Worm (Caenorhabditis elegans) whole organism, late embryonic: ENCODE results near the gene rpi-1.
A peak's percentile ranks its signal among the peaks of the same experiment; 100 is the strongest.

ENCODE experiments used
- C38D4.7 ChIP-seq: fragments of 200-800 bp; sonication (Bioruptor generic); optimal IDR thresholded peaks from 2 replicates; lab custom pipeline; 2018; ENCODE audit warnings: mild to moderate bottlenecking, missing genetic modification characterization, moderate library complexity, missing compliant biosample characterization
- K09A11.1 ChIP-seq: sonication (generic microtip); optimal IDR thresholded peaks from 2 replicates; lab custom pipeline; 2017; ENCODE audit warnings: antibody characterized with exemption, mild to moderate bottlenecking, missing genetic modification characterization, missing compliant biosample characterization; ENCODE audit not compliant: insufficient read depth
- ama-1 ChIP-seq: fragments of 150-350 bp; optimal IDR thresholded peaks from 2 replicates; lab custom pipeline; 2014
- ceh-18 ChIP-seq: sonication (generic microtip); optimal IDR thresholded peaks from 2 replicates; lab custom pipeline; 2016; ENCODE audit warnings: missing genetic modification characterization, missing compliant biosample characterization
- ceh-19 ChIP-seq: fragments of 200-800 bp; sonication (Bioruptor generic); optimal IDR thresholded peaks from 2 replicates; lab custom pipeline; 2018; ENCODE audit warnings: mild to moderate bottlenecking, missing genetic modification characterization, missing compliant biosample characterization
- ceh-2 ChIP-seq: sonication (generic microtip); optimal IDR thresholded peaks from 2 replicates; lab custom pipeline; 2016; ENCODE audit warnings: missing genotype, missing genetic modification characterization, missing compliant biosample characterization
- ceh-30 ChIP-seq: fragments of 150-350 bp; optimal IDR thresholded peaks from 2 replicates; lab custom pipeline; 2014; ENCODE audit warnings: missing biosample characterization, missing genetic modification characterization
- ceh-31 ChIP-seq: sonication (generic microtip); optimal IDR thresholded peaks from 2 replicates; lab custom pipeline; 2016; ENCODE audit warnings: missing genetic modification characterization, missing compliant biosample characterization
- ceh-48 ChIP-seq: sonication (generic microtip); optimal IDR thresholded peaks from 2 replicates; lab custom pipeline; 2016; ENCODE audit warnings: missing genetic modification characterization, inconsistent platforms, missing compliant biosample characterization
- ceh-6 ChIP-seq: fragments of 200-800 bp; sonication (Bioruptor generic); optimal IDR thresholded peaks from 2 replicates; lab custom pipeline; 2018; ENCODE audit warnings: mild to moderate bottlenecking, missing genetic modification characterization, missing compliant biosample characterization
- ceh-9 ChIP-seq: sonication (generic microtip); optimal IDR thresholded peaks from 2 replicates; lab custom pipeline; 2016; ENCODE audit warnings: mild to moderate bottlenecking, missing genetic modification characterization, inconsistent platforms, missing compliant biosample characterization
- elt-2 ChIP-seq: sonication (generic microtip); optimal IDR thresholded peaks from 2 replicates; lab custom pipeline; 2016; ENCODE audit warnings: missing genetic modification reagents, missing genetic modification characterization, missing compliant biosample characterization
- ets-4 ChIP-seq: sonication (generic microtip); optimal IDR thresholded peaks from 2 replicates; lab custom pipeline; 2016; ENCODE audit warnings: missing genetic modification characterization, missing compliant biosample characterization
- eyg-1 ChIP-seq: sonication (generic microtip); optimal IDR thresholded peaks from 2 replicates; lab custom pipeline; 2016; ENCODE audit warnings: missing genotype, missing genetic modification characterization, missing compliant biosample characterization
- fkh-10 ChIP-seq: fragments of 150-350 bp; optimal IDR thresholded peaks from 2 replicates; lab custom pipeline; 2014; ENCODE audit warnings: missing biosample characterization, missing genetic modification reagents, missing genetic modification characterization
- fkh-6 ChIP-seq: sonication (generic microtip); optimal IDR thresholded peaks from 2 replicates; lab custom pipeline; 2016; ENCODE audit warnings: missing genetic modification characterization, missing compliant biosample characterization
- hlh-13 ChIP-seq: fragments of 200-800 bp; sonication (Bioruptor generic); optimal IDR thresholded peaks from 2 replicates; lab custom pipeline; 2018; ENCODE audit warnings: mild to moderate bottlenecking, missing genetic modification characterization, missing compliant biosample characterization
- hlh-30 ChIP-seq: sonication (generic microtip); optimal IDR thresholded peaks from 2 replicates; lab custom pipeline; 2017; ENCODE audit warnings: antibody characterized with exemption, missing genetic modification characterization, missing compliant biosample characterization; ENCODE audit not compliant: insufficient read depth
- hlh-6 ChIP-seq: sonication (generic microtip); optimal IDR thresholded peaks from 2 replicates; lab custom pipeline; 2016; ENCODE audit warnings: missing genotype, missing genetic modification characterization, missing compliant biosample characterization
- madf-2 ChIP-seq: sonication (generic microtip); optimal IDR thresholded peaks from 2 replicates; lab custom pipeline; 2017; ENCODE audit warnings: missing genetic modification characterization, missing compliant biosample characterization
- mec-3 ChIP-seq: sonication (generic microtip); optimal IDR thresholded peaks from 2 replicates; lab custom pipeline; 2016; ENCODE audit warnings: borderline replicate concordance, missing genetic modification characterization, missing compliant biosample characterization
- nhr-11 ChIP-seq: fragments of 150-350 bp; optimal IDR thresholded peaks from 2 replicates; lab custom pipeline; 2014; ENCODE audit warnings: missing biosample characterization, missing genetic modification characterization
- nhr-232 ChIP-seq: sonication (generic microtip); optimal IDR thresholded peaks from 2 replicates; lab custom pipeline; 2016; ENCODE audit warnings: missing genetic modification characterization, missing compliant biosample characterization
- odd-2 ChIP-seq: sonication (generic microtip); optimal IDR thresholded peaks from 2 replicates; lab custom pipeline; 2017; ENCODE audit warnings: antibody characterized with exemption, mild to moderate bottlenecking, missing genetic modification characterization, missing compliant biosample characterization
- pag-3 ChIP-seq: sonication (generic microtip); optimal IDR thresholded peaks from 2 replicates; lab custom pipeline; 2016; ENCODE audit warnings: missing compliant biosample characterization, missing genetic modification characterization, borderline replicate concordance
- pax-1 ChIP-seq: fragments of 150-350 bp; optimal IDR thresholded peaks from 2 replicates; lab custom pipeline; 2014; ENCODE audit warnings: missing biosample characterization, missing genetic modification characterization
- pqm-1 ChIP-seq: sonication (generic microtip); optimal IDR thresholded peaks from 2 replicates; lab custom pipeline; 2016; ENCODE audit warnings: missing genetic modification characterization, missing compliant biosample characterization
- pros-1 ChIP-seq: fragments of 150-350 bp; optimal IDR thresholded peaks from 2 replicates; lab custom pipeline; 2014; ENCODE audit warnings: missing biosample characterization, missing genetic modification reagents, missing genetic modification characterization
- rnt-1 ChIP-seq: sonication (generic microtip); optimal IDR thresholded peaks from 2 replicates; lab custom pipeline; 2016; ENCODE audit warnings: missing genetic modification characterization, missing compliant biosample characterization
- sdc-2 ChIP-seq: sonication (generic microtip); optimal IDR thresholded peaks from 2 replicates; lab custom pipeline; 2016; ENCODE audit warnings: missing genotype, missing genetic modification characterization, missing compliant biosample characterization
- sox-4 ChIP-seq: sonication (generic microtip); optimal IDR thresholded peaks from 2 replicates; lab custom pipeline; 2017; ENCODE audit warnings: mild to moderate bottlenecking, missing genetic modification characterization, inconsistent platforms, missing compliant biosample characterization
- ttx-3 ChIP-seq: sonication (generic microtip); optimal IDR thresholded peaks from 2 replicates; lab custom pipeline; 2016; ENCODE audit warnings: missing genetic modification reagents, missing genetic modification characterization, missing compliant biosample characterization
- unc-42 ChIP-seq: sonication (generic microtip); optimal IDR thresholded peaks from 2 replicates; lab custom pipeline; 2016; ENCODE audit warnings: missing genotype, missing genetic modification characterization, missing compliant biosample characterization
- zip-5 ChIP-seq: sonication (generic microtip); optimal IDR thresholded peaks from 2 replicates; lab custom pipeline; 2016; ENCODE audit warnings: missing genetic modification characterization, missing compliant biosample characterization

The rpi-1 gene

DNA sequence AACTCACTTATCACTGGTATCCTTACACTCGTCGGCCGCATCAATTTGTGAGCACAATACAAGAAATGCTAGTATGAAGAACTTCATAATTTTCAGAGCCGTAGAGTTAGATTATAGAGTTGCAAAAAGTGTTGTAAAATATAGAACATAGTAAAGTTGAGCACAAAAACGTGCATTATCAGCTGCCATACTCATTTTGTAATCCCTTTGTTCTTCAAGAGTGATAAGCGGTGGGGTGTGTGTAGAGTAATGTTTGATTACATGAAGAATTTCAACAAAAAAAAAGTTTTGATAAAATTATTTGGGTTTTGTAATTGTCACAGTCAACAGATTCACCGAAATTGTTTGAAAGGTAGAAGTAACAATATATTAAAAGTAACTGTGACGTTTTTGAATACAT is 20.7 kb upstream of the rpi-1 start, which contains the start of the genes Y39G8B.13 and Y39G8B.10:
Y39G8B.13 (minus strand) TSS at position 125 of the 400 bp plus-strand sequence.
Y39G8B.10 (minus strand) TSS at position 193 of the 400 bp plus-strand sequence.
- TF ChIP-seq madf-2 (tag; lab: Kevin White, UChicago) (no peak), pag-3 (tag; lab: Kevin White, UChicago) (no peak), elt-2 (tag; lab: Kevin White, UChicago) (peak; percentile 56), ceh-31 (no peak), hlh-6 (tag; lab: Kevin White, UChicago) (no peak)

DNA sequence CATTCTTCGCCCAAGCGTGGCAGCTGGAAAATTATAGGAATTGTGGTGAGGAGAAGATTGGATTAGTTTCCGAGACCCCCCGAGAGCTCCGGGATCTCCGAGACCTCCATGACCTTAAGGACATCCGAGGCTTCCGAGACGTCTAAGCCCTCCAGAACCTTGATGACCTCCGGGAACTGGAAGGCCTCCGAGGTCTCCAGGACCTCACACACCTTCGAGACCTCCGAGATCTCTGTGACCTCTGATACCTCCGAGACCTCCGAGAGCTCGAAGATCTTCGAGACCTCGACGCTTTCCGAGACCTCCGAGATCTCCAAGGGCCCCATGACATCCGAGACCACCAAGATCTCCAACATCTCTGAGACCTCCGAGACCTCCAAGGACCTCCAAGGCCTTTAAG is 20.0 kb upstream of the rpi-1 start:
- TF ChIP-seq ttx-3 (tag; lab: Kevin White, UChicago) (no peak), zip-5 (tag; lab: Kevin White, UChicago) (no peak), elt-2 (tag; lab: Kevin White, UChicago) (no peak), C38D4.7 (GFP tag; lab: Kevin White, UChicago) (no peak), ceh-31 (no peak), ceh-30 (tag; lab: Kevin White, UChicago) (no peak), fkh-6 (no peak), ceh-6 (no peak)

DNA sequence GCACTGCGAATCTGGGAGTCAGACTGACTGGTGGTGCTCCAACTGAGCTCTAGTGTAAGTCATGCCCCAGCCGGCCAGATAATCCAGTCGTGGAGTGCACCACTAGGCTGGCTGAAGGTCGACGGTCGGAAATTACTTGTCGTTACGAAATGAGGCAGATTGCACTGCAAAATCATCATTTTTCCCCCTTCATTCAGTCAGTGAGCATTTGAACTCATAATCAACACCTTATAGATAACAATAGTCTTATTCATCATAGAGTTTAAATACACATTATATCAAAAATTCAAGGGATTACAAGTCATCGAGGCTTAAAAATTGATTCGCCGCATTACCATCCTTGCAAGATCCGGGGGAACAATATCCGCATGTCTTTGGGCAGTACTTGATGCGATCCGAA is 19.6 kb upstream of the rpi-1 start:
- TF ChIP-seq ceh-19 = no peak
- no peak for TF ChIP-seq pax-1 (tag; lab: Kevin White, UChicago)
- TF ChIP-seq hlh-30 = no peak

DNA sequence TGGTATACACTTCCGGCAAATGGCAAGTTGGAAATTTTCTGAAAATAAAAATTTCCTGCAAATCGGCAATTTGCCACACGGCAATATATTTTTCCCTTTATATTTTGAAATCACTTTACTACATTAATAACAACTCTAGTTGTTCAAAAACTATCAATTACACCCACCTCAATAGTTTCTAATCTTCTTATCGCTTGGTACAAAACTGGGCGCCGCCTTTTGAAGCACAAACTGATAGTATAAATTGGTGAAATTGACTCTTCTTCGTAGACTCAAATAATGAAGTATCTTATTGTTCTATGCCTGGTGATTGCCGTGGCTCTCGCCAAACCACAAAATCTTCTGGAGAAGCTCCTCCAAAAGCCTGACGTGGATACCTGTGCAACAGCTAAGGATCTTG is 18.9 kb upstream of the rpi-1 start, which contains the start of gene Y39G8B.9:
Y39G8B.9 (plus strand) TSS at position 269 of the 400 bp plus-strand sequence.
- TF ChIP-seq mec-3 (no peak), ets-4 (tag; lab: Kevin White, UChicago) (no peak), fkh-6 (no peak), ceh-9 (tag; lab: Kevin White, UChicago) (no peak), nhr-11 (tag; lab: Kevin White, UChicago) (no peak), ceh-18 (tag; lab: Kevin White, UChicago) (no peak), pag-3 (tag; lab: Kevin White, UChicago) (no peak), ceh-31 (no peak), sdc-2 (tag; lab: Kevin White, UChicago) (no peak), ceh-30 (tag; lab: Kevin White, UChicago) (no peak), odd-2 (tag; lab: Kevin White, UChicago) (no peak), ama-1 (lab: Kevin White, UChicago) (no peak)

DNA sequence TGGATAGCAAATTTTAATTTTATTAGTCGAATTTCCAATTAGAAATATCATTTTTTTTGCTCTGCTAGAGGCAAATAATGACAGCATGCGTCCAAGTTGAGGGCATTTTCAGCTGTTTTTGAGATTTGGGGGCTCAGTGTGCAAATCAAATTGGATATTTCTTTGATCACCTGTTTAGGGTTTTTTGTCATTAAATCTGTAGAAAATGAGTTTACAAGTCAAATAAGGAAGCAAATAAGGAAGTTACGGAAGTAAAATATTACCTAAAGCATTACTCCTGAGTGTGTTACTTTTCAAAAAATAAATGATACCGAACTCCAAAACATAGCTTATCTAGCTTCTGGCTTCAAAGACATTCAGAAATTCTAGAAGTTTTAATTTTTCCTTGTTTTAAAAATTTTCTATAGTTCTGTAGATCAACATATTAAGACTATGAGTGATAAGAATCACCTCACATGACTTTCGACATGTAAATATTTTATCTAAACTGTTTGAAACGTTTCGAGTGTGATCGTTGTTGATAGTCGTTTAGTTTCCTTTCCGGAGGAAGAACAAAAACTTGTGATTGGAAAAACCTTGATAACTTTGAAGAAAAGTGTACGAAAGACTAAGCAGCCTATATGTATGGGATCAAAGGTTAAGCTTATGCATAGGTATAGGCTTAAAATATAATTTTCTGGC is 17.8 kb upstream of the rpi-1 start, which contains the start of gene sre-48:
sre-48 (minus strand) TSS at position 51 of the 681 bp plus-strand sequence.
- no peak for TF ChIP-seq nhr-232 (tag; lab: Kevin White, UChicago)
- no peak for TF ChIP-seq ceh-6
- no peak for TF ChIP-seq ceh-18 (tag; lab: Kevin White, UChicago)
- TF ChIP-seq pros-1 (tag; lab: Kevin White, UChicago) = no peak
- TF ChIP-seq pax-1 (tag; lab: Kevin White, UChicago) = no peak
- no peak for TF ChIP-seq unc-42 (tag; lab: Kevin White, UChicago)
- TF ChIP-seq rnt-1 (tag; lab: Kevin White, UChicago) = no peak
- TF ChIP-seq hlh-13 (GFP tag; lab: Kevin White, UChicago) = no peak
- TF ChIP-seq ceh-31 = no peak
- TF ChIP-seq ceh-2 = no peak
- no peak for TF ChIP-seq ceh-48 (tag; lab: Kevin White, UChicago)
- TF ChIP-seq elt-2 (tag; lab: Kevin White, UChicago) = no peak
- TF ChIP-seq nhr-11 (tag; lab: Kevin White, UChicago) = no peak
- no peak for TF ChIP-seq hlh-6 (tag; lab: Kevin White, UChicago)
- no peak for TF ChIP-seq eyg-1
- no peak for TF ChIP-seq madf-2 (tag; lab: Kevin White, UChicago)
- no peak for TF ChIP-seq pqm-1
- no peak for TF ChIP-seq fkh-10 (GFP tag; lab: Kevin White, UChicago)
- TF ChIP-seq K09A11.1 (tag; lab: Kevin White, UChicago) = no peak
- TF ChIP-seq sox-4 (tag; lab: Kevin White, UChicago) = no peak
